Fruit fly (Drosophila melanogaster) whole organism, embryonic: ENCODE data around the gene dbe.

Source experiments
- CG10147 ChIP-seq: fragments of 200-800 bp; sonication (Bioruptor generic); optimal IDR thresholded peaks from 2 replicates; lab custom pipeline; 2019; ENCODE audit warnings: missing biosample characterization, mild to moderate bottlenecking, missing genetic modification characterization, moderate library complexity
- CG11504 ChIP-seq: fragments of 200-800 bp; sonication (Bioruptor generic); optimal IDR thresholded peaks from 3 replicates; lab custom pipeline; 2019; ENCODE audit warnings: missing biosample characterization, mild to moderate bottlenecking, missing genetic modification characterization, moderate library complexity
- CG11696 ChIP-seq: fragments of 200-800 bp; sonication (Bioruptor generic); IDR thresholded peaks from 2 replicates; pipeline ENCODE4 v1.3.6; 2022; ENCODE audit warnings: missing biosample characterization, missing genetic modification characterization
- CG12219 ChIP-seq: fragments of 200-800 bp; sonication (Bioruptor generic); optimal IDR thresholded peaks from 3 replicates; lab custom pipeline; 2018; ENCODE audit warnings: missing biosample characterization, mild to moderate bottlenecking, missing genetic modification characterization
- CG12236 ChIP-seq: fragments of 200-800 bp; sonication (Bioruptor generic); optimal IDR thresholded peaks from 2 replicates; lab custom pipeline; 2016; ENCODE audit warnings: missing biosample characterization, missing genetic modification characterization
- CG12299 ChIP-seq: fragments of 200-800 bp; sonication (Bioruptor generic); optimal IDR thresholded peaks from 2 replicates; lab custom pipeline; 2018; ENCODE audit warnings: missing biosample characterization, mild to moderate bottlenecking, missing genetic modification characterization
- CG13296 ChIP-seq: fragments of 200-800 bp; sonication (Bioruptor generic); optimal IDR thresholded peaks from 3 replicates; lab custom pipeline; 2018; ENCODE audit warnings: missing biosample characterization, mild to moderate bottlenecking, missing genetic modification characterization
- CG15073 ChIP-seq: fragments of 200-800 bp; sonication (Bioruptor generic); optimal IDR thresholded peaks from 2 replicates; lab custom pipeline; 2016; ENCODE audit warnings: missing biosample characterization, missing genetic modification characterization
- CG1529 ChIP-seq: fragments of 200-800 bp; sonication (Bioruptor generic); optimal IDR thresholded peaks from 3 replicates; lab custom pipeline; 2018; ENCODE audit warnings: missing biosample characterization, missing genetic modification characterization
- CG15514 ChIP-seq: fragments of 200-800 bp; sonication (Bioruptor generic); optimal IDR thresholded peaks from 3 replicates; lab custom pipeline; 2017; ENCODE audit warnings: missing biosample characterization, missing genetic modification characterization, mild to moderate bottlenecking, moderate library complexity, missing genetic modification reagents
- CG1603 ChIP-seq: fragments of 200-800 bp; sonication (Bioruptor generic); optimal IDR thresholded peaks from 2 replicates; lab custom pipeline; 2019; ENCODE audit warnings: missing biosample characterization, mild to moderate bottlenecking, missing genetic modification characterization, moderate library complexity
- CG17385 ChIP-seq: fragments of 200-800 bp; sonication (Bioruptor generic); optimal IDR thresholded peaks from 3 replicates; lab custom pipeline; 2018; ENCODE audit warnings: missing biosample characterization, mild to moderate bottlenecking, missing genetic modification characterization
- CG17912 ChIP-seq: fragments of 200-800 bp; sonication (Bioruptor generic); optimal IDR thresholded peaks from 2 replicates; lab custom pipeline; 2018; ENCODE audit warnings: missing biosample characterization, mild to moderate bottlenecking, missing genetic modification characterization
- CG1792 ChIP-seq: fragments of 200-800 bp; sonication (Bioruptor generic); optimal IDR thresholded peaks from 2 replicates; lab custom pipeline; 2016; ENCODE audit warnings: missing biosample characterization, missing genetic modification characterization
- CG18619 ChIP-seq: fragments of 200-800 bp; sonication (Bioruptor generic); optimal IDR thresholded peaks from 3 replicates; lab custom pipeline; 2017; ENCODE audit warnings: missing biosample characterization, mild to moderate bottlenecking, missing genetic modification characterization
- CG2199 ChIP-seq: fragments of 200-800 bp; sonication (Bioruptor generic); IDR thresholded peaks from 3 replicates; pipeline ENCODE4 v1.3.6; 2022; ENCODE audit warnings: missing biosample characterization, missing genetic modification characterization
- CG30403 ChIP-seq: fragments of 200-800 bp; sonication (Bioruptor generic); optimal IDR thresholded peaks from 3 replicates; lab custom pipeline; 2016; ENCODE audit warnings: missing biosample characterization, missing genetic modification characterization
- CG31388 ChIP-seq: fragments of 200-800 bp; sonication (Bioruptor generic); optimal IDR thresholded peaks from 2 replicates; lab custom pipeline; 2016; ENCODE audit warnings: missing biosample characterization, missing genetic modification characterization
- CG3407 ChIP-seq: fragments of 200-800 bp; sonication (Bioruptor generic); optimal IDR thresholded peaks from 2 replicates; lab custom pipeline; 2018; ENCODE audit warnings: missing biosample characterization, mild to moderate bottlenecking, missing genetic modification characterization
- CG4730 ChIP-seq: fragments of 200-800 bp; sonication (Bioruptor generic); IDR thresholded peaks from 2 replicates; pipeline ENCODE4 v1.3.6; 2022; ENCODE audit warnings: missing biosample characterization, missing genetic modification characterization
- CG6683 ChIP-seq: fragments of 200-800 bp; sonication (Bioruptor generic); optimal IDR thresholded peaks from 2 replicates; lab custom pipeline; 2017; ENCODE audit warnings: missing biosample characterization, mild to moderate bottlenecking, missing genetic modification characterization, missing genetic modification reagents
- CTCF ChIP-seq: fragments of 200-800 bp; sonication (Bioruptor generic); optimal IDR thresholded peaks from 2 replicates; lab custom pipeline; 2017; ENCODE audit warnings: missing biosample characterization, mild to moderate bottlenecking, missing genetic modification characterization, moderate library complexity
- Camta ChIP-seq: fragments of 200-800 bp; sonication (Bioruptor generic); optimal IDR thresholded peaks from 2 replicates; lab custom pipeline; 2016; ENCODE audit warnings: missing biosample characterization, missing genetic modification characterization
- CrebB ChIP-seq: fragments of 200-800 bp; sonication (Bioruptor generic); optimal IDR thresholded peaks from 3 replicates; lab custom pipeline; 2018; ENCODE audit warnings: missing biosample characterization, mild to moderate bottlenecking, missing genetic modification characterization
- Dad ChIP-seq: fragments of 200-800 bp; sonication (Bioruptor generic); optimal IDR thresholded peaks from 3 replicates; lab custom pipeline; 2016; ENCODE audit warnings: missing biosample characterization, missing genetic modification characterization
- Dip2 ChIP-seq: fragments of 200-800 bp; sonication (Bioruptor generic); IDR thresholded peaks from 2 replicates; pipeline ENCODE4 v1.3.6; 2022; ENCODE audit warnings: missing biosample characterization, missing genetic modification characterization
- Dll ChIP-seq: fragments of 200-800 bp; sonication (Bioruptor generic); IDR thresholded peaks from 4 replicates; pipeline ENCODE4 v1.3.6; 2022; ENCODE audit warnings: missing biosample characterization, missing genetic modification characterization; ENCODE audit not compliant: partially characterized antibody
- Drgx ChIP-seq: fragments of 200-800 bp; sonication (Bioruptor generic); IDR thresholded peaks from 2 replicates; pipeline ENCODE4 v1.3.6; 2022; ENCODE audit warnings: missing biosample characterization, missing genetic modification characterization
- Ets97D ChIP-seq: fragments of 200-800 bp; sonication (Bioruptor generic); optimal IDR thresholded peaks from 3 replicates; lab custom pipeline; 2016; ENCODE audit warnings: missing biosample characterization, missing genetic modification characterization
- Fer3 ChIP-seq: fragments of 200-800 bp; sonication (Bioruptor generic); optimal IDR thresholded peaks from 2 replicates; lab custom pipeline; 2018; ENCODE audit warnings: missing biosample characterization, mild to moderate bottlenecking, missing genetic modification characterization, moderate library complexity
- HLHmδ ChIP-seq: fragments of 200-800 bp; sonication (Bioruptor generic); optimal IDR thresholded peaks from 2 replicates; lab custom pipeline; 2018; ENCODE audit warnings: missing biosample characterization, mild to moderate bottlenecking, missing genetic modification characterization, moderate library complexity
- Hr51 ChIP-seq, 2 experiments: fragments of 200-800 bp; sonication (Bioruptor generic); optimal IDR thresholded peaks; 2 replicates in 1 of 2; 3 replicates in 1 of 2; lab custom pipeline; 2016 to 2018; ENCODE audit warnings: missing biosample characterization in 2 of 2, missing genetic modification characterization in 2 of 2, mild to moderate bottlenecking in 1 of 2, moderate library complexity in 1 of 2
- Lhr ChIP-seq: fragments of 200-800 bp; sonication (Bioruptor generic); optimal IDR thresholded peaks from 3 replicates; lab custom pipeline; 2017; ENCODE audit warnings: mild to moderate bottlenecking, missing biosample characterization, missing genetic modification reagents, missing genetic modification characterization
- MESR4 ChIP-seq: fragments of 200-800 bp; sonication (Bioruptor generic); optimal IDR thresholded peaks from 2 replicates; lab custom pipeline; 2018; ENCODE audit warnings: missing biosample characterization, mild to moderate bottlenecking, missing genetic modification characterization, moderate library complexity
- ap ChIP-seq: fragments of 200-800 bp; sonication (Bioruptor generic); IDR thresholded peaks from 2 replicates; pipeline ENCODE4 v1.3.6; 2022; ENCODE audit warnings: missing biosample characterization, missing genetic modification characterization
- chm ChIP-seq: fragments of 200-800 bp; sonication (Bioruptor generic); IDR thresholded peaks from 2 replicates; pipeline ENCODE4 v1.3.6; 2022; ENCODE audit warnings: missing biosample characterization, missing genetic modification characterization
- dati ChIP-seq: fragments of 200-800 bp; sonication (Bioruptor generic); IDR thresholded peaks from 2 replicates; pipeline ENCODE4 v1.3.6; 2022; ENCODE audit warnings: missing biosample characterization, missing genetic modification characterization
- disco-r ChIP-seq: fragments of 200-800 bp; sonication (Bioruptor generic); optimal IDR thresholded peaks from 2 replicates; lab custom pipeline; 2016; ENCODE audit warnings: missing biosample characterization, missing genetic modification characterization
- dmrt99B ChIP-seq: fragments of 200-800 bp; sonication (Bioruptor generic); optimal IDR thresholded peaks from 2 replicates; lab custom pipeline; 2018; ENCODE audit warnings: missing biosample characterization, mild to moderate bottlenecking, missing genetic modification characterization, moderate library complexity
- eyg ChIP-seq: fragments of 200-800 bp; sonication (Bioruptor generic); optimal IDR thresholded peaks from 3 replicates; lab custom pipeline; 2016; ENCODE audit warnings: missing biosample characterization, missing genetic modification characterization
- gem ChIP-seq: fragments of 200-800 bp; sonication (Bioruptor generic); optimal IDR thresholded peaks from 2 replicates; lab custom pipeline; 2019; ENCODE audit warnings: missing biosample characterization, mild to moderate bottlenecking, missing genetic modification characterization, moderate library complexity
- ham ChIP-seq: fragments of 200-800 bp; sonication (Bioruptor generic); IDR thresholded peaks from 2 replicates; pipeline ENCODE4 v1.3.6; 2022; ENCODE audit warnings: missing biosample characterization, missing genetic modification characterization
- kay ChIP-seq: fragments of 200-800 bp; sonication (Bioruptor generic); optimal IDR thresholded peaks from 2 replicates; lab custom pipeline; 2016; ENCODE audit warnings: missing biosample characterization, missing genetic modification characterization
- klu ChIP-seq: fragments of 200-800 bp; sonication (Bioruptor generic); IDR thresholded peaks from 2 replicates; pipeline ENCODE4 v1.3.6; 2022; ENCODE audit warnings: missing biosample characterization, missing genetic modification characterization
- mld ChIP-seq: fragments of 200-800 bp; sonication (Bioruptor generic); IDR thresholded peaks from 3 replicates; pipeline ENCODE4 v1.3.6; 2022; ENCODE audit warnings: missing biosample characterization, missing genetic modification characterization; ENCODE audit not compliant: partially characterized antibody
- pfk ChIP-seq: fragments of 200-800 bp; sonication (Bioruptor generic); optimal IDR thresholded peaks from 2 replicates; lab custom pipeline; 2018; ENCODE audit warnings: missing biosample characterization, mild to moderate bottlenecking, missing genetic modification characterization, moderate library complexity
- phol ChIP-seq: fragments of 200-800 bp; sonication (Bioruptor generic); optimal IDR thresholded peaks from 3 replicates; lab custom pipeline; 2018; ENCODE audit warnings: missing biosample characterization, mild to moderate bottlenecking, missing genetic modification characterization, moderate library complexity
- psq ChIP-seq: fragments of 200-800 bp; sonication (Bioruptor generic); optimal IDR thresholded peaks from 2 replicates; lab custom pipeline; 2017; ENCODE audit warnings: missing biosample characterization, missing genetic modification characterization
- rib ChIP-seq: fragments of 200-800 bp; sonication (Bioruptor generic); IDR thresholded peaks from 2 replicates; pipeline ENCODE4 v1.3.6; 2022; ENCODE audit warnings: missing biosample characterization, missing genetic modification characterization
- sim ChIP-seq: fragments of 200-800 bp; sonication (Bioruptor generic); IDR thresholded peaks from 2 replicates; pipeline ENCODE4 v1.3.6; 2022; ENCODE audit warnings: missing biosample characterization, missing genetic modification characterization
- trh ChIP-seq: fragments of 200-800 bp; sonication (Bioruptor generic); optimal IDR thresholded peaks from 2 replicates; lab custom pipeline; 2016; ENCODE audit warnings: missing biosample characterization, missing genetic modification characterization

The dbe gene

dm6 chr2L:821242-821985 is 48.2 kb downstream of the dbe start, which contains the start of gene CG3662 (continued):
- no peak for TF ChIP-seq trh (GFP tag; lab: Kevin White, UChicago)
- TF ChIP-seq CG2199: no peak
- TF ChIP-seq Ets97D (GFP tag; lab: Kevin White, UChicago): peak; percentile 71
- TF ChIP-seq MESR4 (GFP tag; lab: Kevin White, UChicago): peak; percentile 97
- no peak for TF ChIP-seq CG17385 (GFP tag; lab: Kevin White, UChicago)
- no peak for TF ChIP-seq mld (GFP tag; lab: Robert Waterston, UW)
- TF ChIP-seq gem: no peak
- TF ChIP-seq kay (GFP tag; lab: Kevin White, UChicago): no peak
- peak; percentile 29 for TF ChIP-seq CG12299 (tag; lab: Kevin White, UChicago)
- no peak for TF ChIP-seq CG30403 (GFP tag; lab: Kevin White, UChicago)
- no peak for TF ChIP-seq CG1792 (GFP tag; lab: Kevin White, UChicago)
- no peak for TF ChIP-seq CG6683 (GFP tag; lab: Kevin White, UChicago)
- TF ChIP-seq CG4730 (GFP tag; lab: Robert Waterston, UW): no peak
- TF ChIP-seq dati (GFP tag; lab: Robert Waterston, UW): no peak
- no peak for TF ChIP-seq CG13296
- TF ChIP-seq HLHmδ (GFP tag; lab: Kevin White, UChicago): peak; percentile 11
- TF ChIP-seq phol (tag; lab: Kevin White, UChicago): peak; percentile 60
- no peak for TF ChIP-seq CrebB (tag; lab: Kevin White, UChicago)
- TF ChIP-seq Drgx: no peak
- TF ChIP-seq ap (GFP tag; lab: Robert Waterston, UW): no peak
- no peak for TF ChIP-seq Camta
- 0 out of 2 replicates have a peak, but pooled peaks have one; percentile 46 for TF ChIP-seq chm (GFP tag; lab: Robert Waterston, UW)
- no peak for TF ChIP-seq CG31388 (GFP tag; lab: Kevin White, UChicago)
- no peak for TF ChIP-seq CG17912
- peak; percentile 49; the same call in 2 of the 4 replicates for TF ChIP-seq Dll (GFP tag; lab: Robert Waterston, UW)
- TF ChIP-seq Hr51 (GFP tag; optimal IDR thresholded peaks at IDR 0.05; lab: Kevin White, UChicago): no peak
- TF ChIP-seq pfk: no peak
- no peak for TF ChIP-seq CG15073 (GFP tag; lab: Kevin White, UChicago)
- peak; percentile 69 for TF ChIP-seq Lhr (GFP tag; lab: Kevin White, UChicago)
- TF ChIP-seq ham: no peak
- TF ChIP-seq CG15514 (GFP tag; lab: Kevin White, UChicago): peak; percentile 87
- TF ChIP-seq CG10147: peak; percentile 1
- TF ChIP-seq CG12219 (GFP tag; lab: Kevin White, UChicago): no peak
- TF ChIP-seq CG1603 (tag; lab: Kevin White, UChicago): peak; percentile 81
- no peak for TF ChIP-seq CG3407 (GFP tag; lab: Kevin White, UChicago)
- TF ChIP-seq CG11504 (tag; lab: Kevin White, UChicago): peak; percentile 46
- TF ChIP-seq dmrt99B (tag; lab: Kevin White, UChicago): no peak
- TF ChIP-seq Dip2 (GFP tag; lab: Robert Waterston, UW): no peak
- no peak for TF ChIP-seq rib
- TF ChIP-seq psq: no peak
- no peak for TF ChIP-seq eyg (GFP tag; lab: Kevin White, UChicago)
- no peak for TF ChIP-seq disco-r (GFP tag; lab: Kevin White, UChicago)
- TF ChIP-seq CG11696 (GFP tag; lab: Robert Waterston, UW): no peak
- TF ChIP-seq CG1529 (GFP tag; lab: Kevin White, UChicago): no peak
- TF ChIP-seq CTCF (GFP tag; lab: Kevin White, UChicago): peak; percentile 40
- TF ChIP-seq CG18619 (GFP tag; lab: Kevin White, UChicago): no peak
- no peak for TF ChIP-seq CG12236 (GFP tag; lab: Kevin White, UChicago)
- no peak for TF ChIP-seq sim (GFP tag; lab: Robert Waterston, UW)
- no peak for TF ChIP-seq Dad (GFP tag; lab: Kevin White, UChicago)
- TF ChIP-seq klu (GFP tag; lab: Robert Waterston, UW): no peak
- no peak for TF ChIP-seq Fer3 (tag; lab: Kevin White, UChicago)
